Fruit fly (Drosophila melanogaster): ENCODE measurements around the gene CG42525.

- TF ChIP-seq Myc (optimal IDR thresholded peaks at IDR 0.05) (no peak), h (optimal IDR thresholded peaks at IDR 0.05) (no peak), psq (optimal IDR thresholded peaks at IDR 0.05) (no peak), Sin3A (optimal IDR thresholded peaks at IDR 0.05) (no peak), insv (optimal IDR thresholded peaks at IDR 0.05) (no peak), ttk (optimal IDR thresholded peaks at IDR 0.05) (no peak)
Observed at dm6 chr3L:3166200-3166695, 23.3 kb downstream of the CG42525 start, which contains the start of gene Asciz.

All from Kc167 (cell line).